Worm (Caenorhabditis elegans) whole organism, L4 larva: ENCODE measurements around the gene pcrg-1.

ENCODE experiments used
- F37D6.2 ChIP-seq: sonication (generic microtip); optimal IDR thresholded peaks from 2 replicates; lab custom pipeline; 2016; ENCODE audit warnings: mild to moderate bottlenecking, missing genetic modification characterization, missing compliant biosample characterization
- R02D3.7 ChIP-seq: fragments of 150-350 bp; sonication (generic microtip); optimal IDR thresholded peaks from 3 replicates; lab custom pipeline; 2014; ENCODE audit warnings: missing biosample characterization, missing genetic modification characterization
- T20F7.1 ChIP-seq: fragments of 200-800 bp; sonication (Bioruptor generic); optimal IDR thresholded peaks from 2 replicates; lab custom pipeline; 2018; ENCODE audit warnings: mild to moderate bottlenecking, missing genetic modification characterization, missing compliant biosample characterization
- T26A8.4 ChIP-seq: fragments of 200-800 bp; sonication (Bioruptor generic); IDR thresholded peaks from 2 replicates; pipeline ENCODE4 v1.3.6; 2022; ENCODE audit warnings: missing genetic modification characterization, missing compliant biosample characterization
- Y105C5A.15 ChIP-seq: fragments of 200-800 bp; sonication (Bioruptor generic); IDR thresholded peaks from 2 replicates; pipeline ENCODE4 v1.3.6; 2022; ENCODE audit warnings: missing genetic modification characterization, missing compliant biosample characterization
- Y5F2A.4 ChIP-seq: fragments of 200-800 bp; sonication (Bioruptor generic); optimal IDR thresholded peaks from 2 replicates; lab custom pipeline; 2018; ENCODE audit warnings: mild to moderate bottlenecking, missing genetic modification characterization, missing compliant biosample characterization
- Y75B8A.6 ChIP-seq: fragments of 200-800 bp; sonication (Bioruptor generic); IDR thresholded peaks from 2 replicates; pipeline ENCODE4 v1.3.6; 2022; ENCODE audit warnings: missing genetic modification reagents, missing genetic modification characterization, missing compliant biosample characterization
- ZK337.2 ChIP-seq: fragments of 200-800 bp; sonication (Bioruptor generic); IDR thresholded peaks from 2 replicates; pipeline ENCODE4 v1.3.6; 2022; ENCODE audit warnings: missing genetic modification reagents, missing genetic modification characterization, missing compliant biosample characterization
- ZK546.5 ChIP-seq, 2 experiments: sonication (generic microtip); optimal IDR thresholded peaks; 2 replicates each; lab custom pipeline; 2017; ENCODE audit warnings: missing biosample characterization in 2 of 2, missing genetic modification characterization in 2 of 2
- aha-1 ChIP-seq: fragments of 150-350 bp; peaks from one replicate; lab custom pipeline; 2014; ENCODE audit warnings: missing biosample characterization, missing genetic modification characterization
- arid-1 ChIP-seq: fragments of 200-800 bp; sonication (Bioruptor generic); conservative IDR thresholded peaks from 2 replicates; pipeline ENCODE4 v1.3.6; 2022; ENCODE audit warnings: missing genetic modification reagents, missing genetic modification characterization, missing compliant biosample characterization
- attf-4 ChIP-seq: sonication (generic microtip); optimal IDR thresholded peaks from 3 replicates; lab custom pipeline; 2017; ENCODE audit warnings: missing biosample characterization, missing genetic modification characterization
- ces-1 ChIP-seq: fragments of 150-350 bp; sonication (generic microtip); optimal IDR thresholded peaks from 4 replicates; lab custom pipeline; 2014; ENCODE audit warnings: missing biosample characterization, missing genetic modification reagents, missing genetic modification characterization
- ctbp-1 ChIP-seq: fragments of 200-800 bp; sonication (Bioruptor generic); IDR thresholded peaks from 2 replicates; pipeline ENCODE4 v1.3.6; 2022; ENCODE audit warnings: missing genetic modification reagents, missing genetic modification characterization, missing compliant biosample characterization
- dmd-6 ChIP-seq: fragments of 200-800 bp; sonication (Bioruptor generic); IDR thresholded peaks from 2 replicates; pipeline ENCODE4 v1.3.6; 2022; ENCODE audit warnings: missing genetic modification reagents, missing genetic modification characterization, missing compliant biosample characterization
- dmd-9 ChIP-seq: fragments of 200-800 bp; sonication (Bioruptor generic); IDR thresholded peaks from 2 replicates; pipeline ENCODE4 v1.3.6; 2022; ENCODE audit warnings: missing genetic modification reagents, missing genetic modification characterization, missing compliant biosample characterization
- dpl-1 ChIP-seq: fragments of 150-350 bp; optimal IDR thresholded peaks from 2 replicates; lab custom pipeline; 2014; ENCODE audit warnings: missing biosample characterization, missing genetic modification reagents, missing genetic modification characterization
- fkh-10 ChIP-seq: fragments of 150-350 bp; optimal IDR thresholded peaks from 2 replicates; lab custom pipeline; 2014; ENCODE audit warnings: missing biosample characterization, missing genetic modification reagents, missing genetic modification characterization
- fos-1 ChIP-seq: fragments of 150-350 bp; optimal IDR thresholded peaks from 2 replicates; lab custom pipeline; 2014; ENCODE audit warnings: missing biosample characterization, missing genetic modification characterization
- gei-8 ChIP-seq: fragments of 200-800 bp; sonication (Bioruptor generic); optimal IDR thresholded peaks from 2 replicates; lab custom pipeline; 2018; ENCODE audit warnings: mild to moderate bottlenecking, missing genetic modification characterization, missing compliant biosample characterization
- hif-1 ChIP-seq, 2 experiments: sonication (generic microtip); optimal IDR thresholded peaks; 2 replicates each; lab custom pipeline; 2016 to 2017; ENCODE audit warnings: missing compliant biosample characterization in 2 of 2, missing genetic modification characterization in 2 of 2, missing genetic modification reagents in 2 of 2, missing genotype in 2 of 2, mild to moderate bottlenecking in 1 of 2
- hlh-11 ChIP-seq: fragments of 200-800 bp; sonication (Bioruptor generic); optimal IDR thresholded peaks from 2 replicates; lab custom pipeline; 2018; ENCODE audit warnings: mild to moderate bottlenecking, missing genetic modification characterization, missing compliant biosample characterization
- hmg-1.1 ChIP-seq: fragments of 200-800 bp; sonication (Bioruptor generic); IDR thresholded peaks from 2 replicates; pipeline ENCODE4 v1.3.6; 2022; ENCODE audit warnings: missing genetic modification reagents, missing genetic modification characterization, missing compliant biosample characterization
- jun-1 ChIP-seq: fragments of 150-350 bp; optimal IDR thresholded peaks from 2 replicates; lab custom pipeline; 2014; ENCODE audit warnings: missing biosample characterization, missing genetic modification reagents, missing genetic modification characterization
- lim-7 ChIP-seq: fragments of 200-800 bp; sonication (Bioruptor generic); IDR thresholded peaks from 2 replicates; pipeline ENCODE4 v1.3.6; 2022; ENCODE audit warnings: missing genetic modification characterization, missing compliant biosample characterization
- lin-1 ChIP-seq: fragments of 200-800 bp; sonication (Bioruptor generic); IDR thresholded peaks from 2 replicates; pipeline ENCODE4 v1.3.6; 2022; ENCODE audit warnings: missing genetic modification reagents, missing genetic modification characterization, missing compliant biosample characterization
- lin-13 ChIP-seq: fragments of 150-350 bp; optimal IDR thresholded peaks from 2 replicates; lab custom pipeline; 2014; ENCODE audit warnings: missing biosample characterization, missing genetic modification reagents, missing genetic modification characterization
- lin-15B ChIP-seq: fragments of 150-350 bp; sonication (generic microtip); optimal IDR thresholded peaks from 3 replicates; lab custom pipeline; 2014; ENCODE audit warnings: missing biosample characterization, missing genetic modification characterization
- lin-38 ChIP-seq: fragments of 200-800 bp; sonication (Bioruptor generic); IDR thresholded peaks from 2 replicates; pipeline ENCODE4 v1.3.6; 2022; ENCODE audit warnings: missing genetic modification reagents, missing genetic modification characterization, missing compliant biosample characterization
- lsy-2 ChIP-seq, 2 experiments: fragments of 150-350 bp in 1 of 2; sonication (generic microtip) in 1 of 2; optimal IDR thresholded peaks; 2 replicates each; lab custom pipeline; 2014 to 2017; ENCODE audit warnings: missing biosample characterization in 2 of 2, missing genetic modification characterization in 2 of 2
- madf-5 ChIP-seq, 2 experiments: fragments of 200-800 bp; sonication (Bioruptor generic); IDR thresholded peaks; 2 replicates each; pipeline ENCODE4 v1.3.6; 2022; ENCODE audit warnings: missing compliant biosample characterization in 2 of 2, missing genetic modification characterization in 2 of 2
- mep-1 ChIP-seq: fragments of 150-350 bp; sonication (generic microtip); optimal IDR thresholded peaks from 3 replicates; lab custom pipeline; 2014; ENCODE audit warnings: missing biosample characterization, missing genetic modification characterization
- mes-2 ChIP-seq: sonication (generic microtip); optimal IDR thresholded peaks from 2 replicates; lab custom pipeline; 2016; ENCODE audit warnings: missing genotype, mild to moderate bottlenecking, missing genetic modification characterization, missing compliant biosample characterization; ENCODE audit not compliant: poor library complexity, severe bottlenecking
- mxl-2 ChIP-seq: fragments of 200-800 bp; sonication (Bioruptor generic); conservative IDR thresholded peaks from 2 replicates; pipeline ENCODE4 v1.3.6; 2022; ENCODE audit warnings: missing genetic modification reagents, missing genetic modification characterization, missing compliant biosample characterization
- nhr-102 ChIP-seq: sonication (generic microtip); optimal IDR thresholded peaks from 2 replicates; lab custom pipeline; 2016; ENCODE audit warnings: mild to moderate bottlenecking, missing genetic modification characterization, moderate library complexity, missing compliant biosample characterization
- nhr-111 ChIP-seq: fragments of 200-800 bp; sonication (Bioruptor generic); optimal IDR thresholded peaks from 2 replicates; lab custom pipeline; 2018; ENCODE audit warnings: mild to moderate bottlenecking, missing genetic modification characterization, missing compliant biosample characterization
- nhr-48 ChIP-seq: sonication (generic microtip); optimal IDR thresholded peaks from 2 replicates; lab custom pipeline; 2016; ENCODE audit warnings: mild to moderate bottlenecking, missing genetic modification characterization, missing compliant biosample characterization
- nhr-6 ChIP-seq: fragments of 150-350 bp; optimal IDR thresholded peaks from 2 replicates; lab custom pipeline; 2014; ENCODE audit warnings: missing biosample characterization, missing genetic modification characterization
- pha-4 ChIP-seq, 2 experiments: fragments of 150-350 bp in 1 of 2; fragments of 200-800 bp in 1 of 2; sonication (Bioruptor generic) in 1 of 2; IDR thresholded peaks in 1 of 2; optimal IDR thresholded peaks in 1 of 2; 2 replicates each; pipeline versions ENCODE4 v1.3.6 to Lab custom; 2014 to 2022; ENCODE audit warnings: missing genetic modification characterization in 2 of 2, missing genetic modification reagents in 2 of 2, missing biosample characterization in 1 of 2, missing compliant biosample characterization in 1 of 2
- sdz-12 ChIP-seq: fragments of 200-800 bp; sonication (Bioruptor generic); optimal IDR thresholded peaks from 2 replicates; lab custom pipeline; 2018; ENCODE audit warnings: mild to moderate bottlenecking, missing genetic modification characterization, missing compliant biosample characterization
- set-16 ChIP-seq: fragments of 200-800 bp; sonication (Bioruptor generic); IDR thresholded peaks from 2 replicates; pipeline ENCODE4 v1.3.6; 2022; ENCODE audit warnings: missing genetic modification reagents, missing genetic modification characterization, missing compliant biosample characterization
- snpc-1.2 ChIP-seq: fragments of 200-800 bp; sonication (Bioruptor generic); IDR thresholded peaks from 2 replicates; pipeline ENCODE4 v1.3.6; 2022; ENCODE audit warnings: missing genetic modification reagents, missing genetic modification characterization, missing compliant biosample characterization
- spr-1 ChIP-seq: sonication (generic microtip); optimal IDR thresholded peaks from 2 replicates; lab custom pipeline; 2016; ENCODE audit warnings: mild to moderate bottlenecking, missing genetic modification characterization, missing compliant biosample characterization
- zag-1 ChIP-seq: fragments of 150-350 bp; optimal IDR thresholded peaks from 2 replicates; lab custom pipeline; 2014; ENCODE audit warnings: missing biosample characterization, missing genetic modification characterization
- zfp-2 ChIP-seq: sonication (generic microtip); optimal IDR thresholded peaks from 2 replicates; lab custom pipeline; 2016; ENCODE audit warnings: mild to moderate bottlenecking, missing genetic modification characterization, missing compliant biosample characterization
- zfp-3 ChIP-seq: fragments of 200-800 bp; sonication (Bioruptor generic); conservative IDR thresholded peaks from 2 replicates; pipeline ENCODE4 v1.3.6; 2022; ENCODE audit warnings: missing genetic modification reagents, missing genetic modification characterization, missing compliant biosample characterization
- zip-11 ChIP-seq: fragments of 200-800 bp; sonication (Bioruptor generic); IDR thresholded peaks from 2 replicates; pipeline ENCODE4 v1.3.6; 2022; ENCODE audit warnings: missing genetic modification characterization, missing compliant biosample characterization
- zip-2 ChIP-seq: fragments of 150-350 bp; optimal IDR thresholded peaks from 2 replicates; lab custom pipeline; 2014; ENCODE audit warnings: missing biosample characterization, missing genetic modification characterization
- ztf-11 ChIP-seq: fragments of 150-350 bp; optimal IDR thresholded peaks from 2 replicates; lab custom pipeline; 2014; ENCODE audit warnings: missing biosample characterization, missing genetic modification characterization

The pcrg-1 gene

DNA sequence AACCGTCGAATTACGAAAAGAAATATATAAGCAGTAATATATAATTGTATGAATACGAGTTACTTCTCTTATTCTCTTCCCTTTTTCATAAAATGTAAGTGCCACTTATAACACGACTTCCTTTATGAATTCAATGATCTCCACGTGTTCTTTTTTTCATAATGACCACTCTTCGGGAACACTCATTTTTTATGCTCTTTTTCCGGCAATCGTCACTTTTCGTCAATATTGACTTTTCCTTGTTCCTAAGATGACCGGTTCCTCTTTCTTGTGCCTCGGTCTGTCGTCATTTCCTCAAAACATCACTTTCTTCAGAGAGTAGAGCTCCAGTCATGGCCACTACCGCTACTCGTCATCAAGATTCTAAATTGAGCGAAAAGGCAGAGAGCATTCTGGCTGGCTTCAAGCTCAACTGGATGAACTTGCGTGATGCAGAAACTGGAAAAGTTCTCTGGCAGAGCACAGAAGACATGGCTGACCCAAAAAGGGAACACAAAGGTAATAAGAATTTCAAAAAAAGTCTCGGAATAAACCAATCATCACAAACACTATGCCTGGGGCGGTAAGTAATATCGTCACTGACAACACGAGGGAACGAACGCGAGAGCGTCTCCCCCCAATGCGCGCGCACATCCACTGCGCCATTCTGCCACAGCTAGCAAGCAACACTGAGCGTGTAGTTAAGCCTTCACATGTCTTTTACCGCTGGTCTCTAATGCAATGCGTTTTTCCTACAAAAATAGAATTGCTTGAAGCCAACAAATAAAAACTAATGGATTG lies 16.7 kb upstream of the pcrg-1 start, which contains the start of gene pdl-1 (continued):
- TF ChIP-seq pha-4 (GFP tag; IDR thresholded peaks at IDR 0.05; lab: Robert Waterston, UW) (peak; percentile 96), pha-4 (tag; optimal IDR thresholded peaks at IDR 0.05; lab: Kevin White, UChicago) (peak; percentile 58), nhr-48 (tag; lab: Kevin White, UChicago) (peak; percentile 76), zip-2 (tag; lab: Kevin White, UChicago) (peak; percentile 73), attf-4 (tag; lab: Kevin White, UChicago) (peak; percentile 28), ctbp-1 (GFP tag; lab: Robert Waterston, UW) (peak; percentile 93), lsy-2 (tag; optimal IDR thresholded peaks at IDR 0.05; lab: Kevin White, UChicago) (peak in 1 of 2 experiments; percentile 72), gei-8 (GFP tag; lab: Kevin White, UChicago) (peak; percentile 91), lin-15B (tag; lab: Kevin White, UChicago) (no peak), nhr-102 (tag; lab: Kevin White, UChicago) (peak; percentile 76), lim-7 (peak; percentile 99), ZK546.5 (tag; optimal IDR thresholded peaks at IDR 0.05; lab: Kevin White, UChicago) (no peak), hlh-11 (peak; percentile 60), zfp-2 (peak; percentile 32), aha-1 (peak; percentile 67), dmd-6 (GFP tag; lab: Robert Waterston, UW) (peak; percentile 73), jun-1 (tag; lab: Kevin White, UChicago) (no peak), spr-1 (peak; percentile 78), mep-1 (tag; lab: Kevin White, UChicago) (peak; percentile 80), ces-1 (GFP tag; lab: Kevin White, UChicago) (no peak), F37D6.2 (tag; lab: Kevin White, UChicago) (peak; percentile 68), ztf-11 (tag; lab: Kevin White, UChicago) (no peak), set-16 (GFP tag; lab: Robert Waterston, UW) (peak; percentile 54; the same call in 1 of the 2 replicates), zfp-3 (GFP tag; lab: Robert Waterston, UW) (peak; percentile 63; the same call in 1 of the 2 replicates), hmg-1.1 (GFP tag; lab: Robert Waterston, UW) (peak; percentile 95), dmd-9 (GFP tag; lab: Robert Waterston, UW) (peak; percentile 81), madf-5 (GFP tag; IDR thresholded peaks at IDR 0.05; lab: Robert Waterston, UW) (peak; percentile 74 to 96; a peak in 3 of 4 replicates), mes-2 (tag; lab: Kevin White, UChicago) (peak; percentile 86), ZK337.2 (GFP tag; lab: Robert Waterston, UW) (peak; percentile 81), Y5F2A.4 (GFP tag; lab: Kevin White, UChicago) (peak; percentile 94), nhr-111 (GFP tag; lab: Kevin White, UChicago) (peak; percentile 91), Y75B8A.6 (peak; percentile 86), lin-13 (GFP tag; lab: Kevin White, UChicago) (peak; percentile 62), T20F7.1 (GFP tag; lab: Kevin White, UChicago) (peak; percentile 67), dpl-1 (GFP tag; lab: Kevin White, UChicago) (peak; percentile 40), snpc-1.2 (GFP tag; lab: Robert Waterston, UW) (peak; percentile 86), sdz-12 (GFP tag; lab: Kevin White, UChicago) (peak; percentile 88), T26A8.4 (GFP tag; lab: Robert Waterston, UW) (peak; percentile 93), zip-11 (GFP tag; lab: Robert Waterston, UW) (peak; percentile 55; the same call in 1 of the 2 replicates), nhr-6 (peak; percentile 46), fos-1 (tag; lab: Kevin White, UChicago) (no peak), arid-1 (GFP tag; lab: Robert Waterston, UW) (peak; percentile 94), zag-1 (no peak), Y105C5A.15 (GFP tag; lab: Robert Waterston, UW) (0 out of 2 replicates have a peak, but pooled peaks have one; percentile 68), lin-1 (GFP tag; lab: Robert Waterston, UW) (peak; percentile 94), mxl-2 (no peak; the same call in 1 of the 2 replicates), lin-38 (peak; percentile 87), R02D3.7 (tag; lab: Kevin White, UChicago) (no peak), fkh-10 (GFP tag; lab: Kevin White, UChicago) (no peak), hif-1 (tag; optimal IDR thresholded peaks at IDR 0.05; lab: Kevin White, UChicago) (peak in 1 of 2 experiments; percentile 69)
